Worm (Caenorhabditis elegans): Measurements from ENCODE around the gene C46F2.1.

Gene C46F2.1

DNA sequence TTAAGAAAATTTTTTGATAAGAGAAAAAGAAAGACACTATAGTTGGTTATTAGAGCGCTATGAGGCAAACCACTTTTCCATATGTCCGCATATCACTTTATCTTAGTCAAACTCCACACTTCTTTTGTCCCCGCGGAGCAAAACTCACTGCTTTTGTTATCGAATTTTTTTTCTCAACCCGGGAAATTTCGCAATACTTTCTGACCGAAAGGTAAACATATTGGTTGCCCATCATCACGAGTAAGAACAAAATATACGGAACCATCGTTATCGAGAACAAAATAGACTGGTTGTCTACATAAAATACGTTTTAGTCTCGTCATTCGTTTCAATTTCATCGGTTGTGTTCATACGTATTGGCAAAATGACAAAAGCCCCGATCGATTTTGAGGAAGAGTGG lies 8.6 kb upstream of the C46F2.1 start, which contains the start of gene C18A11.1:
Gene C18A11.1, plus strand, starts transcription at position 36 of the 400 bp plus-strand sequence.
- TF ChIP-seq dao-5 (tag; optimal IDR thresholded peaks at IDR 0.05) (no peak), him-1 (tag; optimal IDR thresholded peaks at IDR 0.05) (no peak), W03F9.2 (tag; optimal IDR thresholded peaks at IDR 0.05) (peak; percentile 53)

DNA sequence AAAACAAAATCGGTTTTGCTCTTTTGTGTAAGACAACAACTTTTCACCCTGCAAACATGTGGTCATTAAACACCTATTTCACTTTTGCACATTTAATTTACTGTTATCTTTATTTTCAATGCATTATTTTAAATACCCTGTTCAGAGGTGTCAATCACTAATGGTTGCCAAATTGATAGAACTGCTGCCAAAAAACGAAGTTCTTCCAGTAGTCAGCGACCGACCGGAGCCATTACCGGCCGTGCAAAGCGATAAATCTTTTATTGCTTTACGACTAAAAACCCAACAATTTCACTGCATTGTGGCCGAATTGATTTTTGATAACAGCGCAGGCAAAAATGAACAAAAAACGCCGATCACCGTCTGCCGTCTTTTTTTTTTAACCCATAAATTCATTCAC lies 3.3 kb upstream of the C46F2.1 start:
- no peak for TF ChIP-seq dao-5 (tag; optimal IDR thresholded peaks at IDR 0.05)
- no peak for TF ChIP-seq W03F9.2 (tag; optimal IDR thresholded peaks at IDR 0.05)
- no peak for TF ChIP-seq him-1 (tag; optimal IDR thresholded peaks at IDR 0.05)

DNA sequence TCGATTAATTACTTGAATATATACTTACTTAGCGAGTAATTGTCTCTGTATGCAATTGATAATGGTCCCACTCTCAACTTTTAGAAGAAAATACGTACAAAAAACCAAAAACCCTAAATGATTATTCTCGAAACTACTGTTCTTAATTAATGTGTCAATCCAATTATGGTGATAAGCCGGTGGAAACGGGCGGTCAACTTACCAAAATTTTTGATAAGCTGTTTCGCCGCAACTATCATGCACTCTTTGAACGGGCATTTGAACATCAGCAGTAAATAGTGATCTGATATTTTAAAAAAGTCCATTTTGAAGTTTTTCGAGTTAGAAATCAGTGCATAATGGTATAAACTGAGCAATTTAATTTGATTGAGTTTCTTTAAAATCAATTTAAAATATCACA lies 526 bp downstream of the C46F2.1 start:
- TF ChIP-seq dao-5 (tag; optimal IDR thresholded peaks at IDR 0.05): no peak
- TF ChIP-seq him-1 (tag; optimal IDR thresholded peaks at IDR 0.05): no peak
- no peak for TF ChIP-seq W03F9.2 (tag; optimal IDR thresholded peaks at IDR 0.05)

DNA sequence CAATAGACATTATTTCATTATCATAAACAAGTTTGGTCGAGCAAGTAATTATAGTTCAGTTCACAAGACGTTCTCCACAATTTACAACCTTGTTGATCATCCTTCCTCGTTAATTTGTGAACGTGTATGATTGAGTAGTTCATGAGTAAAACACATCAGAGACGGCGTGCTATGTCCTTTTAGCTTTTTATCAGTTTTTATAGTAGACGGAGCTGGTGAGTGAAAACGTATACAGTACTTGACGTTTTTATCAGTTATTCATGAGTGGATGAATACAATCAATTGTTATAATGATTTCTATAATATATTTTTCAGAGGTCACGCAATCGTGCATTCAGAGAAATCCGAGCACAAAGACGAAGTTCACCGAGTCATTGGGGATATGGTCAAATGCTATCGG lies 1.1 kb downstream of the C46F2.1 start:
- TF ChIP-seq him-1 (tag; optimal IDR thresholded peaks at IDR 0.05) (no peak), dao-5 (tag; optimal IDR thresholded peaks at IDR 0.05) (no peak), W03F9.2 (tag; optimal IDR thresholded peaks at IDR 0.05) (no peak)

DNA sequence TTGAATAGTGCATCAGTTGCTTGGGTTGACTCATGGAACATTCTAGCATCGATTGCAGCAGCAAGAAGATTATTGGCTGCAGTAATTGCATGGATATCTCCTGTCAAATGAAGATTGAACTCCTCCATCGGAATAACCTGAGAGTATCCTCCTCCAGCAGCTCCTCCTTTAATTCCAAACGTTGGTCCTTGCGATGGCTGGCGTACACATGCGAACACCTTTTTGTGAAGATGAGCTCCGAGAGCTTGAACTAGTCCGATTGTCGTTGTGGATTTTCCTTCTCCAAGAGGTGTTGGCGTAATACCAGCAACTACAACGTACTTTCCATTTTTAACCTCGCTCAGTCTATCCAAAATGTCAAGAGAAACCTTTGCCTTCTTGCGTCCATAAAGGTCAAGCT lies 4.9 kb downstream of the C46F2.1 start:
- TF ChIP-seq W03F9.2 (tag; optimal IDR thresholded peaks at IDR 0.05) (no peak), dao-5 (tag; optimal IDR thresholded peaks at IDR 0.05) (no peak), him-1 (tag; optimal IDR thresholded peaks at IDR 0.05) (no peak)

DNA sequence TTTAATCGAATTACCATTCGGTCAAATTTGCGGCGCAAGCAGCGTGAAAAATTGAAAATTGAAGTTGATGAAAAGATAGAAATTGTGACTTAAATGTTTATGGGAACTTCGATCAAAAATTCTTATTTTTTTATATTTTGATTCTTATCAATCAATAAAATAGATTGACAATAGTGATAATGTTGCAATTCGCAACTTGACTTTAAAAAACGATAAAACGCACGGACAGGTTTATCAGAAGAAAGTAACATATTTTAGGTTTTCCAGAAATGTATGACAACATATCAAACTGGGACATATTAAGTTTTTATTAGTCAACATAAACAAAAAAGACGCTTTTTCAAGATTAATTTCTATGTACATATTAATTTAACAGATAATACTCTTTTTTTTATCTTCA lies 5.5 kb downstream of the C46F2.1 start:
- TF ChIP-seq him-1 (tag; optimal IDR thresholded peaks at IDR 0.05) (no peak), dao-5 (tag; optimal IDR thresholded peaks at IDR 0.05) (no peak), W03F9.2 (tag; optimal IDR thresholded peaks at IDR 0.05) (no peak)

DNA sequence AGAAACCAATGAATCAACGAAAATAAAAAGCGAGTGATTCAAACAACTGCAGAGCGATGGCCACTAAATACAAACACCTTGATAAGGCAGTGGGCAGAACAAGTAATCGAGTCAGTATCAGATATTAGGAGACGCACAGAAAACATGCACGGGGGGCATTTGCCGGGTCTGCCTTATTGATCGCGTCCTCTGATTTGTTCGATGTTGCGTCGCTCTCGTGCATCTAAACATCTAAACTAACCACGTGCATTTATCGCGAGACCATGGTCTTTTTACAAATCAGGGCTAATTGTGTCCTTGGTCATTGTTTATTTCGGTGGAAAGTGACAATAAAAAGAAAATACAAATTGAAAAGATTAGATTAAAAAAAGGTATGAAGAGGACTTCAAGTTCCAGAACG lies 6.1 kb downstream of the C46F2.1 start, which contains the start of gene K07E3.4:
Gene K07E3.4, minus strand, starts transcription at position 100 of the 400 bp plus-strand sequence.
- no peak for TF ChIP-seq dao-5 (tag; optimal IDR thresholded peaks at IDR 0.05)
- TF ChIP-seq him-1 (tag; optimal IDR thresholded peaks at IDR 0.05): no peak
- no peak for TF ChIP-seq W03F9.2 (tag; optimal IDR thresholded peaks at IDR 0.05)

DNA sequence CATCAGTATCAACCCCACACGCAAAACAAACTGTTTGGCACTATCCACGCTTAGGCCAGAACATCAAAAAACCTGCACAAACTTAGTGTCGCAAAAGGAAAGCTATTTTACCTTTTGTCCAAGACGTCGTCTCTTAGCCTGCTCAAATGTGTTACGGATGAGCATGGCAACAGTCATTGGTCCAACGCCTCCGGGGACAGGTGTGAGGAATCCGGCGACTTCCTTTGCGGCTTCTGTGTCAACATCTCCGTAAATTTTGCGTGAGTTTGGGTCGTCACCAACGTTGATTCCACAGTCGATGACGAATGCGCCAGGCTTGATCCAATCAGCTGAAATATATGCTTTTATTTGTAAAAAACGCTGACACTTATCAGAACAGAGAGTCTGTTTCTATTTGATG lies 6.8 kb downstream of the C46F2.1 start:
- TF ChIP-seq dao-5 (tag; optimal IDR thresholded peaks at IDR 0.05) (no peak), him-1 (tag; optimal IDR thresholded peaks at IDR 0.05) (no peak), W03F9.2 (tag; optimal IDR thresholded peaks at IDR 0.05) (no peak)

DNA sequence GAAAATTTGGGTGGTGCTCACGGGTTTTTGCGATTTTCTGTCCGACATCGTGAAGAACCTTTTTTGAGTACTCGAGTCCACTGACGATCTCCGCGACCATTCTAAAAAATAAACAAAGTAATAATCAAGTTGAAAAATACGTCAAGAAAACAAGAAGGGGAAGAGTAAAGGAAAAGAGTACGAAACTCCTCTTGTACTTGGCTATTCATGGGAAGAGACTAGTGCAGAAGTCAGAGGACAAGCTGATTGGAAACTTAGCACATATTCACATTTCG lies 8.5 kb downstream of the C46F2.1 start, which contains the start of gene dao-3:
Gene dao-3, minus strand, starts transcription at position 101 of the 275 bp plus-strand sequence.
- TF ChIP-seq W03F9.2 (tag; optimal IDR thresholded peaks at IDR 0.05) (no peak), him-1 (tag; optimal IDR thresholded peaks at IDR 0.05) (no peak), dao-5 (tag; optimal IDR thresholded peaks at IDR 0.05) (no peak)

DNA sequence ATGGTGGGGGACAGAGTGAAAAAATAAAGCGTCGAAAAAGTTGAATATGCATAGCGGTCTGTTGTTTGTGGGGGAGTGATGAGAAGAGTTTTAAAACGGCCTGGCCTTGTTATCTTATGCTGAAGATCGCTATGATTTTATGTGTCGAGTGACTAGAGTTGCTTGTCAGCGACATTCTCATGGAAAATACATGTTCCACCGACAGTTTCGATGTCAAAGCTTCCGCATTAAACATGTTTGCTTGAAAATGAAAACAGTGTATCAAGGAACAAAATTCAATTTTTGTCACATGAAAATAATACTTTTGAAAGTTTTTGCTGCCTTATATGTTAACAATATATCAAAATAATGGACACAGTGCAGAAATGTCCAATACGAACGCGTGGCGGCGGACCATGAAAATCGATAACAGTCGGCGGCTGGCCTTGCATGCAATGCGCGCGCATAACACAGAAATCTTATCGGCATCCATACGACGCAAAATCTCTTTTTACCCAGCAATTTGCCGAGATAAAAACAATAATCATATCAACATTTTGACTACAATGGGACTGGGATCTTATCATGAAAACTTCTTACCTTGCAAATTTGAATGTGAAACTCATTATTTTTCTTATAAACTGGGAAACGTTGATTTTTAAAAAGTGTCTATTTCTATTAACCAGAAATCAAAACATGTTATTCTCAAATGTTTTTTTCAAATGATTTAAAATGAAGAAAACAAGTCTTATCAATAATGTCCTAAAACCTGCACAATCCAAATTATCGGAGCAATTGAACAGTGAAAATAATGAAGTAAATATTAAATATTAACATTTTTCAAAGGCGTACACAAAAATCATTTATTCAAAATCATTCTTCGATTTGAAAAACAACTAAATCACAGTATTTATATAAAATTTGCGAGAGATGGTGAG lies 9.1 kb downstream of the C46F2.1 start:
- TF ChIP-seq dao-5 (tag; optimal IDR thresholded peaks at IDR 0.05): no peak
- TF ChIP-seq him-1 (tag; optimal IDR thresholded peaks at IDR 0.05): no peak
- TF ChIP-seq W03F9.2 (tag; optimal IDR thresholded peaks at IDR 0.05): no peak

DNA sequence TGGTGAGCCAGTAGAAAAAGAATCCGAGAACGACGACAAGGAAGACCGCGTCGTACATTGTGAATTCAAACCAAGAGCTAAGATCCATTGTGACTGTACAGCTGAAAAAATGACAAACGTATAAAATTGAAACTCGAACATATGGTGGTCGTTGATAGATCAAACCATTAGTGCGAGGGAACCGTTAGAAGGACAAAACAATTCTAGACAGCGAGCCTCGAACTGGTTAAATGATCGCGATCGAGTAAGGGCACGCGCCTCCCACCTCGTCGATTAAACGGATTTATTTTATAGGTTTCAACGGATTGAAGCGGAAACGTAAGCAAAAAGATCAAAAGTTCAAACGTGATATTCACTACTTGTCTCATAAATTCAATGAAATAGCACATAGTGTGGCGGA lies 10.6 kb downstream of the C46F2.1 start, which contains the start of gene vem-1:
Gene vem-1, minus strand, starts transcription at position 101 of the 400 bp plus-strand sequence.
- TF ChIP-seq dao-5 (tag; optimal IDR thresholded peaks at IDR 0.05) (no peak), him-1 (tag; optimal IDR thresholded peaks at IDR 0.05) (no peak), W03F9.2 (tag; optimal IDR thresholded peaks at IDR 0.05) (no peak)

DNA sequence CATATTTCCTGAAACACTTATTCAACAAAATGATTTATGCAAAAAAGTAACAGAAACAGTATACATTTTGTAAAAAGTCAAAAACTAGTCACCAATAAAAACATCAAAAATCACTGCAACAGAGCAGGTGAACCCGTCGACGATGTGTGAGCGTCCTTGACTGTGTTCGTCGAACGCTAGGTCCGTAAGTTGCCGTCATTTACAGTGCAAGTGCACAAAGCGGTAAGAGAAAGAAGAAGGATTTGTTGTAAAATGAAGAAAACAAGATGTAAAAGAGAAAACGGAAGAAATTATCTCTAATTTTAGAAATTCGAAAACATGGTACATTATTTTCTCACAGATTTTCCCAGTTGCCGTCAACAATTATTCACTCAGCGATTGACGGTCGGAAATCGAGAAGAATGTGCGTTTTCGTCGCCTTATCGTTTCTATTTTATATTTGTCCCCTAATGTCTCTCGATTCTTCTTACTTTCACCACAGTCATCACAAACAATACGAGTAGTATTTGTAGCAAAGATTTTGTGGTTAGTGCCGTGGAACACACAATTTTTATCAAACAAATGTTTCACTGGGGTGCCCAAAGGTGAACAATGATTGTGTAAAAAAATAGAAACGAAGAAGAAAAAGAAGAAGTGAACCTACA lies 11.5 kb downstream of the C46F2.1 start:
- TF ChIP-seq him-1 (tag; optimal IDR thresholded peaks at IDR 0.05) (no peak), dao-5 (tag; optimal IDR thresholded peaks at IDR 0.05) (no peak), W03F9.2 (tag; optimal IDR thresholded peaks at IDR 0.05) (no peak)

DNA sequence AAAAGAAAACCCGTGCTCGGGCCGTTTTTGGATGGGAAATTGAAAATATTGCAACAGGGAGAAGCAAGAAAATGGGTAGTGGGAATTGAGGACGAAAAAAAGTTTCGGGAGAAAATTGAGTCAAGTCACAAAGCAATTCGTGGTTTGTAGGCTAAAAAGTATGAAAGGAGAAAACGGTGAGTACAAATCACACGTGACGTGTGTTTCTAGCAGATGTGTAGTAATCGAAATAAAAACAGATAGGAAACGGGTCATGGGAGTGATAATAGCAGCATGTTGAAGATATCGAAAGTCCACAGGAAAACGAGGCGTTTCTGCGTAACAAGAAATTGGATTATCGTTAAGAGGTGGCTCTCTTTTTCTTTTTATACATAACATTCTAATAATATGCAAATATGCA lies 12.1 kb downstream of the C46F2.1 start:
- TF ChIP-seq W03F9.2 (tag; optimal IDR thresholded peaks at IDR 0.05): no peak
- TF ChIP-seq dao-5 (tag; optimal IDR thresholded peaks at IDR 0.05): no peak
- no peak for TF ChIP-seq him-1 (tag; optimal IDR thresholded peaks at IDR 0.05)

DNA sequence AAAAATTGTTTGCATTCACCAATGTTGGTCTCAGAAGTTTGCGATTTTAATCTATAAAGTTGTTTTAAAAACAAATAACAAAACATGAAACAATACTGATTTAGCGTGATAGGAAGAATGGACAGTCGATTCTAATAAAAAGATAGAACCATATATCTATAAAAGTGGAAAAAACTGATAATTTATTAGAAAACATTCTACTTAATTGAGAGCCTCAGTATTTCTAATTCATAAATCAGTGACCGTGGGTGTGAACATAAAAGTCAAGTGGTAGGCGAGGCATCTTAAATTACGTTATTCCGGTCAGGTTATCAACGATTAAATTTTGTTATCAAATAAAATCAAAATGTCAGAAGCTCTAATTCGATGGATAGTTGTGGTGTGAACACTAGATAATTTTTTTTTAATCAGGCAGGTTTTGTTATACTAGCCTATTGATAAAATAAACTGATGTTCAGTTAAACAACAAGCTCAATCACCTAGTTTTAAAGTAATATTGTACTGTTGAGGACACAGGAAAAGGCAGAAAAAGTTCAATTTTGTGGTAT lies 21.0 kb downstream of the C46F2.1 start, which contains the start of gene catp-5:
Gene catp-5, minus strand, starts transcription at position 51 of the 548 bp plus-strand sequence.
- TF ChIP-seq W03F9.2 (tag; optimal IDR thresholded peaks at IDR 0.05) (no peak), him-1 (tag; optimal IDR thresholded peaks at IDR 0.05) (no peak), dao-5 (tag; optimal IDR thresholded peaks at IDR 0.05) (no peak)

All from whole organism, L4/young adult.